Worm (Caenorhabditis elegans): ENCODE data around the gene mbf-1.

Gene mbf-1

ce11 chrIV:11522225-11522952, 42.2 kb upstream of the mbf-1 start (continued):
- TF ChIP-seq F16B12.6 (tag; optimal IDR thresholded peaks at IDR 0.05) (no peak), lir-3 (tag; optimal IDR thresholded peaks at IDR 0.05; ENCODE audit: poor library complexity) (peak; percentile 69), fos-1 (tag; optimal IDR thresholded peaks at IDR 0.05) (peak; percentile 74), ces-1 (GFP tag; optimal IDR thresholded peaks at IDR 0.05) (no peak), hpl-2 (GFP tag; optimal IDR thresholded peaks at IDR 0.05) (peak; percentile 32), egl-13 (tag; optimal IDR thresholded peaks at IDR 0.05) (no peak), mab-9 (GFP tag; IDR thresholded peaks at IDR 0.05) (no peak), dpl-1 (GFP tag; optimal IDR thresholded peaks at IDR 0.05) (peak; percentile 29 to 56 (median 55)), nhr-20 (tag; optimal IDR thresholded peaks at IDR 0.05) (peak; percentile 82), nhr-47 (tag; optimal IDR thresholded peaks at IDR 0.05) (peak; percentile 80), xbp-1 (tag; optimal IDR thresholded peaks at IDR 0.05) (peak; percentile 77), fkh-8 (tag; optimal IDR thresholded peaks at IDR 0.05) (peak; percentile 76), ceh-63 (GFP tag; optimal IDR thresholded peaks at IDR 0.05) (no peak), ets-5 (GFP tag; IDR thresholded peaks at IDR 0.05) (no peak), nhr-237 (tag; optimal IDR thresholded peaks at IDR 0.05) (peak; percentile 56), C34B4.2 (tag; optimal IDR thresholded peaks at IDR 0.05) (no peak), hlh-17 (GFP tag; optimal IDR thresholded peaks at IDR 0.05; ENCODE audit: borderline replicate concordance) (no peak), rnt-1 (tag; optimal IDR thresholded peaks at IDR 0.05) (peak; percentile 74), sup-37 (GFP tag; optimal IDR thresholded peaks at IDR 0.05) (no peak), zip-4 (GFP tag; optimal IDR thresholded peaks at IDR 0.05) (no peak), jun-1 (tag; optimal IDR thresholded peaks at IDR 0.05) (peak; percentile 77), lsy-2 (tag; optimal IDR thresholded peaks at IDR 0.05) (peak; percentile 71 to 78), isw-1 (GFP tag; IDR thresholded peaks at IDR 0.05) (peak; percentile 34; the same call in 1 of the 2 replicates), efl-1 (optimal IDR thresholded peaks at IDR 0.05) (peak; percentile 76 to 88), efl-1 (GFP tag; optimal IDR thresholded peaks at IDR 0.05 in 1 of 2) (peak; percentile 39 to 90), elt-3 (tag; optimal IDR thresholded peaks at IDR 0.05) (peak in 2 of 6 experiments; percentile 9 to 53), zag-1 (tag; optimal IDR thresholded peaks at IDR 0.05) (no peak), sox-4 (tag; optimal IDR thresholded peaks at IDR 0.05) (no peak), blmp-1 (tag; optimal IDR thresholded peaks at IDR 0.05) (peak; percentile 93), efl-3 (GFP tag; optimal IDR thresholded peaks at IDR 0.05) (no peak), nhr-84 (tag; optimal IDR thresholded peaks at IDR 0.05) (no peak), lin-13 (GFP tag; optimal IDR thresholded peaks at IDR 0.05) (peak; percentile 37), nhr-85 (tag) (peak; percentile 95)

DNA sequence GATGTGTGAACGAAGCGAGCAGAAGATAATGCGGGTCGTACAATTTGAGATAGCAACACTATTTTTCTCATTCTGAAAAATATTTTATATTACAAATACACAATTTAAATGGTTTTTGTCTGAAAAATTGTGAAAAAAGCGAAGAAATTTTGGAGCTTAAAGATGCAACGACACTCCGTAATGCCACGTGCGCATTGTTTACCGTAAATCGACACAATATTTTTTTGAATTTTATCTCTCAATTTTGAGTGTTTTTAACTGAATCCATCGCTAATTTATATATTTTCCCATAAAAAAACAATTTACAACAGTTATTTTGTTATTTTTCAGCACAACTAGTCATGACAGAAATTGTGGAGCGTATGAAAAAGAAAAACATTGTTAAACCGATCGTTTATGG, 40.8 kb upstream of the mbf-1 start, which contains the start of the genes M04B2.4 and gfl-1:
M04B2.4 (minus strand) TSS at position 72 of the 400 bp plus-strand sequence.
gfl-1 (plus strand) TSS at position 331 of the 400 bp plus-strand sequence.
- no peak for TF ChIP-seq ces-1 (GFP tag; optimal IDR thresholded peaks at IDR 0.05)
- no peak for TF ChIP-seq zip-4 (GFP tag; optimal IDR thresholded peaks at IDR 0.05)
- peak; percentile 52 for TF ChIP-seq swsn-7 (tag; optimal IDR thresholded peaks at IDR 0.05)
- peak; percentile 51 for TF ChIP-seq nhr-47 (tag; optimal IDR thresholded peaks at IDR 0.05)
- TF ChIP-seq nhr-90 (tag; optimal IDR thresholded peaks at IDR 0.05; ENCODE audit: poor library complexity): peak; percentile 13
- no peak for TF ChIP-seq fos-1 (tag; optimal IDR thresholded peaks at IDR 0.05)
- TF ChIP-seq C16A3.4 (tag; optimal IDR thresholded peaks at IDR 0.05): peak; percentile 64
- peak; percentile 54 to 74 for TF ChIP-seq lsy-2 (tag; optimal IDR thresholded peaks at IDR 0.05)
- TF ChIP-seq nhr-20 (tag; optimal IDR thresholded peaks at IDR 0.05): peak; percentile 32
- TF ChIP-seq mep-1 (tag; optimal IDR thresholded peaks at IDR 0.05): peak; percentile 85
- TF ChIP-seq isw-1 (GFP tag; IDR thresholded peaks at IDR 0.05): peak; percentile 6; the same call in 1 of the 2 replicates
- no peak for TF ChIP-seq aly-2 (tag; optimal IDR thresholded peaks at IDR 0.05)
- peak; percentile 51 for TF ChIP-seq skn-1 (tag; optimal IDR thresholded peaks at IDR 0.05)
- TF ChIP-seq ztf-4 (tag; optimal IDR thresholded peaks at IDR 0.05): no peak
- no peak for TF ChIP-seq hpl-2 (GFP tag; optimal IDR thresholded peaks at IDR 0.05)
- TF ChIP-seq lin-13 (GFP tag; optimal IDR thresholded peaks at IDR 0.05): peak; percentile 13
- no peak for TF ChIP-seq mab-9 (GFP tag; IDR thresholded peaks at IDR 0.05)
- TF ChIP-seq snu-23 (GFP tag; optimal IDR thresholded peaks at IDR 0.05): peak; percentile 59
- TF ChIP-seq nhr-71 (tag; optimal IDR thresholded peaks at IDR 0.05): peak; percentile 59
- TF ChIP-seq lin-39 (tag; optimal IDR thresholded peaks at IDR 0.05): peak; percentile 11
- peak; percentile 7 for TF ChIP-seq nhr-77 (tag; optimal IDR thresholded peaks at IDR 0.05)
- no peak for TF ChIP-seq Y116A8C.19 (tag; optimal IDR thresholded peaks at IDR 0.05; ENCODE audit: borderline replicate concordance)
- TF ChIP-seq pqm-1 (tag; optimal IDR thresholded peaks at IDR 0.05): no peak
- TF ChIP-seq lin-14 (GFP tag; optimal IDR thresholded peaks at IDR 0.05): no peak
- TF ChIP-seq nhr-19 (GFP tag; conservative IDR thresholded peaks at IDR 0.05): peak; percentile 43
- TF ChIP-seq blmp-1 (tag; optimal IDR thresholded peaks at IDR 0.05): peak; percentile 49
- peak; percentile 62 to 73 (median 72) for TF ChIP-seq dpl-1 (GFP tag; optimal IDR thresholded peaks at IDR 0.05)
- no peak for TF ChIP-seq mef-2 (tag; optimal IDR thresholded peaks at IDR 0.05)
- TF ChIP-seq irx-1 (tag; optimal IDR thresholded peaks at IDR 0.05): peak; percentile 35
- no peak for TF ChIP-seq sox-4 (tag; optimal IDR thresholded peaks at IDR 0.05)
- peak; percentile 37 for TF ChIP-seq nhr-85 (tag)

All from whole organism, L1 larva.